Fruit fly (Drosophila melanogaster): Measurements from ENCODE around the gene mRpL47.
A peak's percentile ranks its signal among the peaks of the same experiment; 100 is the strongest.

Gene mRpL47

DNA sequence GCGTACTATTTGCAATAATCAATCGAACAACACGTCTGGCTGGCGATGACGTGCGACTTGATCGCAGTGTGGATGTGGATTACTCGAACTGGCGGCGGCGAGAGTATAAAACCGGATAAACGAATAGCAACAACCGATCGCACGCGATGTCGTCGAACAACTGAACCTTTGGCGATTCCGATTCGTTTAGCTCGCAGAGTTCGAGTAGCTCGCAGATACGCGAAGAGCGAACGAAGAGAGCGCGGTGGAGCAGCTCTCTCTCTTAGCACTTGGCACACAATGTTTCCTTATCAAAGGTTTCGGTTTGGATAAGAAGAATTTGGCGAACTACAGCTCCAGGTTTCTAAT is 13.3 kb downstream of the mRpL47 start, which contains the start of gene RhoL (continued):
- TF ChIP-seq CG15073 (GFP tag; optimal IDR thresholded peaks at IDR 0.05) = no peak
- no peak for TF ChIP-seq ATbp (GFP tag; optimal IDR thresholded peaks at IDR 0.05)
- no peak for TF ChIP-seq Hr51 (GFP tag; optimal IDR thresholded peaks at IDR 0.05)
- TF ChIP-seq CG3838 (GFP tag; optimal IDR thresholded peaks at IDR 0.05) = no peak
- peak; percentile 67 for TF ChIP-seq Nf-YC (tag; optimal IDR thresholded peaks at IDR 0.05)
- TF ChIP-seq ac (GFP tag; optimal IDR thresholded peaks at IDR 0.05) = no peak
- no peak for TF ChIP-seq Atf-2 (GFP tag; optimal IDR thresholded peaks at IDR 0.05)
- no peak for TF ChIP-seq PHDP (tag; optimal IDR thresholded peaks at IDR 0.05)
- TF ChIP-seq hb (GFP tag; IDR thresholded peaks at IDR 0.05; ENCODE audit: partially characterized antibody) = no peak
- no peak for TF ChIP-seq MBD-R2 (GFP tag; IDR thresholded peaks at IDR 0.05)
- no peak for TF ChIP-seq CG12391 (tag; optimal IDR thresholded peaks at IDR 0.05)
- TF ChIP-seq CG6175 (GFP tag; IDR thresholded peaks at IDR 0.05) = no peak
- TF ChIP-seq psq (GFP tag; optimal IDR thresholded peaks at IDR 0.05) = no peak
- TF ChIP-seq pfk (GFP tag; optimal IDR thresholded peaks at IDR 0.05) = no peak
- no peak for TF ChIP-seq CG15269 (tag; optimal IDR thresholded peaks at IDR 0.05)
- TF ChIP-seq CG3407 (GFP tag; optimal IDR thresholded peaks at IDR 0.05) = no peak
- TF ChIP-seq CG7357 (GFP tag; IDR thresholded peaks at IDR 0.05) = no peak
- TF ChIP-seq CG9609 (GFP tag; optimal IDR thresholded peaks at IDR 0.05) = no peak
- peak; percentile 0 for TF ChIP-seq CG12744 (GFP tag; optimal IDR thresholded peaks at IDR 0.05)
- TF ChIP-seq Kr (GFP tag; optimal IDR thresholded peaks at IDR 0.05) = no peak
- TF ChIP-seq CG7271 (tag; optimal IDR thresholded peaks at IDR 0.05) = no peak
- peak; percentile 8 for TF ChIP-seq salm (tag; optimal IDR thresholded peaks at IDR 0.05)
- peak; percentile 39; the same call in 1 of the 3 replicates for TF ChIP-seq Dbx (GFP tag; IDR thresholded peaks at IDR 0.05)
- TF ChIP-seq CG31365 (tag; optimal IDR thresholded peaks at IDR 0.05) = no peak
- TF ChIP-seq Hr3 (GFP tag; optimal IDR thresholded peaks at IDR 0.05) = no peak
- peak; percentile 41 for TF ChIP-seq kah (GFP tag; optimal IDR thresholded peaks at IDR 0.05)
- TF ChIP-seq al (GFP tag; IDR thresholded peaks at IDR 0.05) = no peak
- no peak for TF ChIP-seq Dip2 (GFP tag; IDR thresholded peaks at IDR 0.05)
- peak; percentile 59; the same call in 1 of the 2 replicates for TF ChIP-seq Bgb (GFP tag; IDR thresholded peaks at IDR 0.05; ENCODE audit: partially characterized antibody)
- no peak for TF ChIP-seq CG6683 (GFP tag; optimal IDR thresholded peaks at IDR 0.05)
- TF ChIP-seq Dip3 (GFP tag; optimal IDR thresholded peaks at IDR 0.05) = no peak
- no peak for TF ChIP-seq CG18599 (GFP tag; optimal IDR thresholded peaks at IDR 0.05)
- no peak for TF ChIP-seq mld (GFP tag; IDR thresholded peaks at IDR 0.05; ENCODE audit: partially characterized antibody)
- TF ChIP-seq bbx (GFP tag; IDR thresholded peaks at IDR 0.05; ENCODE audit: partially characterized antibody) = peak; percentile 70
- TF ChIP-seq CG10654 (GFP tag; optimal IDR thresholded peaks at IDR 0.05) = no peak
- 0 out of 3 replicates have a peak, but pooled peaks have one; percentile 36 for TF ChIP-seq Doc3 (GFP tag; IDR thresholded peaks at IDR 0.05; ENCODE audit: partially characterized antibody)
- TF ChIP-seq CG11093 (GFP tag; IDR thresholded peaks at IDR 0.05) = no peak
- TF ChIP-seq slbo (GFP tag; IDR thresholded peaks at IDR 0.05) = 0 out of 2 replicates have a peak, but pooled peaks have one; percentile 10
- no peak for TF ChIP-seq CG30403 (GFP tag; optimal IDR thresholded peaks at IDR 0.05)
- TF ChIP-seq CG31388 (GFP tag; optimal IDR thresholded peaks at IDR 0.05) = no peak
- no peak for TF ChIP-seq CG13424 (tag; optimal IDR thresholded peaks at IDR 0.05)
- TF ChIP-seq E2f1 (GFP tag; IDR thresholded peaks at IDR 0.05) = no peak; the same call in 1 of the 2 replicates
- TF ChIP-seq bigmax (GFP tag; optimal IDR thresholded peaks at IDR 0.05) = no peak
- TF ChIP-seq jumu (GFP tag; optimal IDR thresholded peaks at IDR 0.05) = no peak
- TF ChIP-seq Deaf1 (tag; optimal IDR thresholded peaks at IDR 0.05) = peak; percentile 95
- no peak for TF ChIP-seq CG16815 (GFP tag; optimal IDR thresholded peaks at IDR 0.05)
- TF ChIP-seq wdn (GFP tag; IDR thresholded peaks at IDR 0.05) = no peak
- TF ChIP-seq NC2α (GFP tag; optimal IDR thresholded peaks at IDR 0.05) = no peak
- peak; percentile 69 for TF ChIP-seq CG17912 (GFP tag; optimal IDR thresholded peaks at IDR 0.05)
- TF ChIP-seq cg (GFP tag; optimal IDR thresholded peaks at IDR 0.05) = no peak
- no peak for TF ChIP-seq MTF-1 (GFP tag; optimal IDR thresholded peaks at IDR 0.05; ENCODE audit: borderline replicate concordance)
